Fruit fly (Drosophila melanogaster) whole organism, embryonic: ENCODE measurements around the gene CG11251.

Experiments used
- Atf-2 ChIP-seq: fragments of 200-800 bp; sonication (Bioruptor generic); optimal IDR thresholded peaks from 2 replicates; lab custom pipeline; 2016; ENCODE audit warnings: missing biosample characterization, missing genetic modification characterization
- Bdp1 ChIP-seq: fragments of 200-800 bp; sonication (Bioruptor generic); optimal IDR thresholded peaks from 3 replicates; lab custom pipeline; 2016; ENCODE audit warnings: missing biosample characterization, missing genetic modification characterization
- CG11504 ChIP-seq: fragments of 200-800 bp; sonication (Bioruptor generic); optimal IDR thresholded peaks from 3 replicates; lab custom pipeline; 2019; ENCODE audit warnings: missing biosample characterization, mild to moderate bottlenecking, missing genetic modification characterization, moderate library complexity
- CG12219 ChIP-seq: fragments of 200-800 bp; sonication (Bioruptor generic); optimal IDR thresholded peaks from 3 replicates; lab custom pipeline; 2018; ENCODE audit warnings: missing biosample characterization, mild to moderate bottlenecking, missing genetic modification characterization
- CG13296 ChIP-seq: fragments of 200-800 bp; sonication (Bioruptor generic); optimal IDR thresholded peaks from 3 replicates; lab custom pipeline; 2018; ENCODE audit warnings: missing biosample characterization, mild to moderate bottlenecking, missing genetic modification characterization
- CG14014 ChIP-seq: fragments of 200-800 bp; sonication (Bioruptor generic); IDR thresholded peaks from 2 replicates; pipeline ENCODE4 v1.3.6; 2022; ENCODE audit warnings: missing biosample characterization, missing genetic modification characterization
- CG14050 ChIP-seq: fragments of 200-800 bp; sonication (Bioruptor generic); IDR thresholded peaks from 3 replicates; pipeline ENCODE4 v1.3.6; 2022; ENCODE audit warnings: missing biosample characterization, missing genetic modification characterization
- CG14441 ChIP-seq: fragments of 200-800 bp; sonication (Bioruptor generic); IDR thresholded peaks from 2 replicates; pipeline ENCODE4 v1.3.6; 2022; ENCODE audit warnings: missing biosample characterization, missing genetic modification characterization
- CG16813 ChIP-seq: fragments of 200-800 bp; sonication (Bioruptor generic); IDR thresholded peaks from 3 replicates; pipeline ENCODE4 v1.3.6; 2022; ENCODE audit warnings: missing biosample characterization, missing genetic modification characterization; ENCODE audit not compliant: partially characterized antibody
- CG16863 ChIP-seq: fragments of 200-800 bp; sonication (Bioruptor generic); optimal IDR thresholded peaks from 3 replicates; lab custom pipeline; 2016; ENCODE audit warnings: missing biosample characterization, missing genetic modification characterization
- CG17359 ChIP-seq: fragments of 200-800 bp; sonication (Bioruptor generic); optimal IDR thresholded peaks from 3 replicates; lab custom pipeline; 2018; ENCODE audit warnings: missing biosample characterization, mild to moderate bottlenecking, missing genetic modification characterization, moderate library complexity
- CG17385 ChIP-seq: fragments of 200-800 bp; sonication (Bioruptor generic); optimal IDR thresholded peaks from 3 replicates; lab custom pipeline; 2018; ENCODE audit warnings: missing biosample characterization, mild to moderate bottlenecking, missing genetic modification characterization
- CG17829 ChIP-seq: fragments of 200-800 bp; optimal IDR thresholded peaks from 2 replicates; lab custom pipeline; 2019; ENCODE audit warnings: missing biosample characterization, mild to moderate bottlenecking, missing genetic modification characterization, moderate library complexity
- CG18262 ChIP-seq: fragments of 200-800 bp; optimal IDR thresholded peaks from 3 replicates; lab custom pipeline; 2019; ENCODE audit warnings: missing biosample characterization, mild to moderate bottlenecking, missing genetic modification characterization, moderate library complexity
- CG1832 ChIP-seq: fragments of 200-800 bp; sonication (Bioruptor generic); optimal IDR thresholded peaks from 2 replicates; lab custom pipeline; 2017; ENCODE audit warnings: missing biosample characterization, mild to moderate bottlenecking, missing genetic modification characterization, inconsistent platforms
- CG18599 ChIP-seq: fragments of 200-800 bp; sonication (Bioruptor generic); optimal IDR thresholded peaks from 3 replicates; lab custom pipeline; 2017; ENCODE audit warnings: missing biosample characterization, missing genetic modification characterization, mild to moderate bottlenecking, moderate library complexity, missing genetic modification reagents
- CG2202 ChIP-seq: fragments of 200-800 bp; sonication (Bioruptor generic); optimal IDR thresholded peaks from 2 replicates; lab custom pipeline; 2018; ENCODE audit warnings: missing biosample characterization, mild to moderate bottlenecking, missing genetic modification characterization
- CG30020 ChIP-seq: fragments of 200-800 bp; optimal IDR thresholded peaks from 2 replicates; lab custom pipeline; 2019; ENCODE audit warnings: missing biosample characterization, mild to moderate bottlenecking, missing genetic modification characterization, moderate library complexity
- CG31441 ChIP-seq: fragments of 200-800 bp; sonication (Bioruptor generic); IDR thresholded peaks from 2 replicates; pipeline ENCODE4 v1.3.6; 2022; ENCODE audit warnings: missing biosample characterization, missing genetic modification characterization
- CG9727 ChIP-seq: fragments of 200-800 bp; sonication (Bioruptor generic); optimal IDR thresholded peaks from 3 replicates; lab custom pipeline; 2017; ENCODE audit warnings: missing biosample characterization, mild to moderate bottlenecking, missing genetic modification characterization
- Dref ChIP-seq: fragments of 200-800 bp; sonication (Bioruptor generic); IDR thresholded peaks from 2 replicates; pipeline ENCODE4 v1.3.6; 2022; ENCODE audit warnings: missing biosample characterization, missing genetic modification characterization
- HLH4C ChIP-seq: fragments of 200-800 bp; sonication (Bioruptor generic); IDR thresholded peaks from 3 replicates; pipeline ENCODE4 v1.3.6; 2022; ENCODE audit warnings: missing biosample characterization, missing genetic modification characterization; ENCODE audit not compliant: partially characterized antibody
- Hey ChIP-seq: fragments of 200-800 bp; sonication (Bioruptor generic); optimal IDR thresholded peaks from 3 replicates; lab custom pipeline; 2018; ENCODE audit warnings: missing biosample characterization, mild to moderate bottlenecking, missing genetic modification characterization
- Mad ChIP-seq: fragments of 200-800 bp; sonication (Bioruptor generic); optimal IDR thresholded peaks from 2 replicates; lab custom pipeline; 2016; ENCODE audit warnings: missing biosample characterization, missing genetic modification characterization
- Mes4 ChIP-seq: fragments of 200-800 bp; sonication (Bioruptor generic); optimal IDR thresholded peaks from 2 replicates; lab custom pipeline; 2016; ENCODE audit warnings: missing biosample characterization, missing genetic modification characterization
- NC2β ChIP-seq: fragments of 200-800 bp; sonication (Bioruptor generic); optimal IDR thresholded peaks from 2 replicates; lab custom pipeline; 2016; ENCODE audit warnings: missing biosample characterization, missing genetic modification characterization
- Rfx ChIP-seq: fragments of 200-800 bp; sonication (Bioruptor generic); IDR thresholded peaks from 2 replicates; pipeline ENCODE4 v1.3.6; 2022; ENCODE audit warnings: missing biosample characterization, missing genetic modification characterization
- ab ChIP-seq: fragments of 200-800 bp; sonication (Bioruptor generic); optimal IDR thresholded peaks from 2 replicates; lab custom pipeline; 2016; ENCODE audit warnings: missing biosample characterization, missing genetic modification characterization
- amos ChIP-seq: fragments of 200-800 bp; sonication (Bioruptor generic); IDR thresholded peaks from 2 replicates; pipeline ENCODE4 v1.3.6; 2022; ENCODE audit warnings: missing biosample characterization, missing genetic modification characterization; ENCODE audit not compliant: partially characterized antibody
- aop ChIP-seq: fragments of 200-800 bp; sonication (Bioruptor generic); IDR thresholded peaks from 2 replicates; pipeline ENCODE4 v1.3.6; 2022; ENCODE audit warnings: missing biosample characterization, missing genetic modification characterization
- ap ChIP-seq: fragments of 200-800 bp; sonication (Bioruptor generic); IDR thresholded peaks from 2 replicates; pipeline ENCODE4 v1.3.6; 2022; ENCODE audit warnings: missing biosample characterization, missing genetic modification characterization
- chif ChIP-seq, 2 experiments: fragments of 200-800 bp; sonication (Bioruptor generic); optimal IDR thresholded peaks; 3 replicates each; lab custom pipeline; 2016; ENCODE audit warnings: missing biosample characterization in 2 of 2, missing genetic modification characterization in 2 of 2
- corto ChIP-seq: fragments of 200-800 bp; sonication (Bioruptor generic); optimal IDR thresholded peaks from 2 replicates; lab custom pipeline; 2016; ENCODE audit warnings: missing biosample characterization, mild to moderate bottlenecking, missing genetic modification characterization, moderate library complexity
- dm ChIP-seq: fragments of 200-800 bp; sonication (Bioruptor generic); optimal IDR thresholded peaks from 3 replicates; lab custom pipeline; 2016; ENCODE audit warnings: missing biosample characterization, missing genetic modification characterization
- emc ChIP-seq: fragments of 200-800 bp; sonication (Bioruptor generic); optimal IDR thresholded peaks from 2 replicates; lab custom pipeline; 2016; ENCODE audit warnings: missing biosample characterization, missing genetic modification characterization
- fd64A ChIP-seq: fragments of 200-800 bp; sonication (Bioruptor generic); optimal IDR thresholded peaks from 3 replicates; lab custom pipeline; 2018; ENCODE audit warnings: missing biosample characterization, mild to moderate bottlenecking, missing genetic modification characterization
- gfzf ChIP-seq: fragments of 200-800 bp; sonication (Bioruptor generic); optimal IDR thresholded peaks from 2 replicates; lab custom pipeline; 2016; ENCODE audit warnings: missing biosample characterization, mild to moderate bottlenecking, missing genetic modification characterization, moderate library complexity
- gsb ChIP-seq: fragments of 200-800 bp; sonication (Bioruptor generic); IDR thresholded peaks from 2 replicates; pipeline ENCODE4 v1.3.6; 2022; ENCODE audit warnings: missing biosample characterization, missing genetic modification characterization
- knrl ChIP-seq: fragments of 200-800 bp; sonication (Bioruptor generic); IDR thresholded peaks from 3 replicates; pipeline ENCODE4 v1.3.6; 2022; ENCODE audit warnings: missing biosample characterization, missing genetic modification characterization; ENCODE audit not compliant: partially characterized antibody
- lilli ChIP-seq: fragments of 200-800 bp; sonication (Bioruptor generic); optimal IDR thresholded peaks from 3 replicates; lab custom pipeline; 2016; ENCODE audit warnings: missing biosample characterization, missing genetic modification characterization
- luna ChIP-seq: fragments of 200-800 bp; sonication (Bioruptor generic); optimal IDR thresholded peaks from 2 replicates; lab custom pipeline; 2016; ENCODE audit warnings: missing biosample characterization, missing genetic modification characterization
- ro ChIP-seq: fragments of 200-800 bp; sonication (Bioruptor generic); IDR thresholded peaks from 2 replicates; pipeline ENCODE4 v1.3.6; 2022; ENCODE audit warnings: missing biosample characterization, missing genetic modification characterization
- slou ChIP-seq: fragments of 200-800 bp; sonication (Bioruptor generic); optimal IDR thresholded peaks from 3 replicates; lab custom pipeline; 2016; ENCODE audit warnings: missing biosample characterization, missing genetic modification characterization
- toy ChIP-seq: fragments of 200-800 bp; sonication (Bioruptor generic); IDR thresholded peaks from 2 replicates; pipeline ENCODE4 v1.3.6; 2022; ENCODE audit warnings: missing biosample characterization, missing genetic modification characterization
- zen2 ChIP-seq: fragments of 200-800 bp; sonication (Bioruptor generic); IDR thresholded peaks from 3 replicates; pipeline ENCODE4 v1.3.6; 2022; ENCODE audit warnings: missing biosample characterization, missing genetic modification characterization; ENCODE audit not compliant: partially characterized antibody

The CG11251 gene

dm6 chr3L:13046758-13047157 lies 43.0 kb downstream of the CG11251 start, which contains the start of gene CG11279 (continued):
- TF ChIP-seq CG17359 = no peak
- TF ChIP-seq corto (GFP tag; lab: Kevin White, UChicago) = no peak
- no peak for TF ChIP-seq ro
- no peak for TF ChIP-seq fd64A
- no peak for TF ChIP-seq luna
- TF ChIP-seq chif (GFP tag; optimal IDR thresholded peaks at IDR 0.05; lab: Kevin White, UChicago) = no peak
- TF ChIP-seq CG17829 (tag; lab: Kevin White, UChicago) = peak; percentile 33
- TF ChIP-seq CG18262 (tag; lab: Kevin White, UChicago) = peak; percentile 6
- no peak for TF ChIP-seq CG16863
- TF ChIP-seq CG2202 = no peak
- peak; percentile 37; the same call in 1 of the 3 replicates for TF ChIP-seq knrl (GFP tag; lab: Robert Waterston, UW)
- TF ChIP-seq Dref = peak; percentile 94
- no peak for TF ChIP-seq CG9727 (GFP tag; lab: Kevin White, UChicago)
- no peak for TF ChIP-seq lilli (GFP tag; lab: Kevin White, UChicago)
- TF ChIP-seq amos (GFP tag; lab: Robert Waterston, UW) = peak; percentile 79
- no peak for TF ChIP-seq CG1832 (GFP tag; lab: Kevin White, UChicago)
- no peak for TF ChIP-seq Rfx (GFP tag; lab: Robert Waterston, UW)
- TF ChIP-seq Bdp1 (GFP tag; lab: Kevin White, UChicago) = no peak
- no peak for TF ChIP-seq emc (GFP tag; lab: Kevin White, UChicago)
- no peak for TF ChIP-seq CG13296 (GFP tag; lab: Kevin White, UChicago)
- TF ChIP-seq CG14441 (GFP tag; lab: Robert Waterston, UW) = no peak
- TF ChIP-seq slou = no peak
- TF ChIP-seq NC2β = no peak
- TF ChIP-seq ap (GFP tag; lab: Robert Waterston, UW) = no peak
- peak; percentile 76 for TF ChIP-seq HLH4C
- TF ChIP-seq CG11504 (tag; lab: Kevin White, UChicago) = no peak
- TF ChIP-seq CG16813 = peak; percentile 68
- TF ChIP-seq CG31441 (GFP tag; lab: Robert Waterston, UW) = no peak
- no peak for TF ChIP-seq ab (GFP tag; lab: Kevin White, UChicago)
- TF ChIP-seq gfzf (GFP tag; lab: Kevin White, UChicago) = peak; percentile 5
- no peak for TF ChIP-seq toy (GFP tag; lab: Robert Waterston, UW)
- no peak for TF ChIP-seq CG12219 (GFP tag; lab: Kevin White, UChicago)
- no peak for TF ChIP-seq Mes4 (GFP tag; lab: Kevin White, UChicago)
- no peak for TF ChIP-seq CG17385
- TF ChIP-seq Hey = no peak
- TF ChIP-seq CG30020 = no peak
- TF ChIP-seq CG18599 (GFP tag; lab: Kevin White, UChicago) = no peak
- peak; percentile 72 for TF ChIP-seq zen2
- TF ChIP-seq aop (GFP tag; lab: Robert Waterston, UW) = no peak
- TF ChIP-seq gsb (GFP tag; lab: Robert Waterston, UW) = no peak
- TF ChIP-seq Mad = no peak
- no peak for TF ChIP-seq CG14050
- peak; percentile 66 for TF ChIP-seq dm (GFP tag; lab: Kevin White, UChicago)
- TF ChIP-seq Atf-2 (GFP tag; lab: Kevin White, UChicago) = no peak
- TF ChIP-seq CG14014 (GFP tag; lab: Robert Waterston, UW) = no peak
